Worm (Caenorhabditis elegans) whole organism, L4 larva: ENCODE measurements around the gene algn-7.

Experiments
- F49E8.2 ChIP-seq: sonication (generic microtip); optimal IDR thresholded peaks from 2 replicates; lab custom pipeline; 2016; ENCODE audit warnings: missing compliant biosample characterization, mild to moderate bottlenecking, missing genetic modification characterization, borderline replicate concordance
- R02D3.7 ChIP-seq: fragments of 150-350 bp; sonication (generic microtip); optimal IDR thresholded peaks from 3 replicates; lab custom pipeline; 2014; ENCODE audit warnings: missing biosample characterization, missing genetic modification characterization
- T20F7.1 ChIP-seq: fragments of 200-800 bp; sonication (Bioruptor generic); optimal IDR thresholded peaks from 2 replicates; lab custom pipeline; 2018; ENCODE audit warnings: mild to moderate bottlenecking, missing genetic modification characterization, missing compliant biosample characterization
- Y75B8A.6 ChIP-seq: fragments of 200-800 bp; sonication (Bioruptor generic); IDR thresholded peaks from 2 replicates; pipeline ENCODE4 v1.3.6; 2022; ENCODE audit warnings: missing genetic modification reagents, missing genetic modification characterization, missing compliant biosample characterization
- aha-1 ChIP-seq: fragments of 150-350 bp; peaks from one replicate; lab custom pipeline; 2014; ENCODE audit warnings: missing biosample characterization, missing genetic modification characterization
- ceh-20 ChIP-seq: fragments of 200-800 bp; sonication (Bioruptor generic); IDR thresholded peaks from 2 replicates; pipeline ENCODE4 v1.3.6; 2022; ENCODE audit warnings: missing genetic modification reagents, missing genetic modification characterization, missing compliant biosample characterization
- ceh-28 ChIP-seq: fragments of 150-350 bp; optimal IDR thresholded peaks from 2 replicates; lab custom pipeline; 2014; ENCODE audit warnings: missing biosample characterization, missing genetic modification reagents, missing genetic modification characterization
- ceh-44 ChIP-seq: fragments of 200-800 bp; sonication (Bioruptor generic); IDR thresholded peaks from 2 replicates; pipeline ENCODE4 v1.3.6; 2022; ENCODE audit warnings: missing genetic modification reagents, missing genetic modification characterization, missing compliant biosample characterization
- ceh-62 ChIP-seq: sonication (generic microtip); optimal IDR thresholded peaks from 2 replicates; lab custom pipeline; 2017; ENCODE audit warnings: missing biosample characterization, missing genetic modification characterization
- ceh-82 ChIP-seq: sonication (generic microtip); optimal IDR thresholded peaks from 2 replicates; lab custom pipeline; 2017; ENCODE audit warnings: missing biosample characterization, missing genetic modification characterization
- gei-8 ChIP-seq: fragments of 200-800 bp; sonication (Bioruptor generic); optimal IDR thresholded peaks from 2 replicates; lab custom pipeline; 2018; ENCODE audit warnings: mild to moderate bottlenecking, missing genetic modification characterization, missing compliant biosample characterization
- hmg-1.1 ChIP-seq: fragments of 200-800 bp; sonication (Bioruptor generic); IDR thresholded peaks from 2 replicates; pipeline ENCODE4 v1.3.6; 2022; ENCODE audit warnings: missing genetic modification reagents, missing genetic modification characterization, missing compliant biosample characterization
- jun-1 ChIP-seq: fragments of 150-350 bp; optimal IDR thresholded peaks from 2 replicates; lab custom pipeline; 2014; ENCODE audit warnings: missing biosample characterization, missing genetic modification reagents, missing genetic modification characterization
- lin-13 ChIP-seq: fragments of 150-350 bp; optimal IDR thresholded peaks from 2 replicates; lab custom pipeline; 2014; ENCODE audit warnings: missing biosample characterization, missing genetic modification reagents, missing genetic modification characterization
- lin-15B ChIP-seq: fragments of 150-350 bp; sonication (generic microtip); optimal IDR thresholded peaks from 3 replicates; lab custom pipeline; 2014; ENCODE audit warnings: missing biosample characterization, missing genetic modification characterization
- lsy-2 ChIP-seq, 2 experiments: fragments of 150-350 bp in 1 of 2; sonication (generic microtip) in 1 of 2; optimal IDR thresholded peaks; 2 replicates each; lab custom pipeline; 2014 to 2017; ENCODE audit warnings: missing biosample characterization in 2 of 2, missing genetic modification characterization in 2 of 2
- mdl-1 ChIP-seq, 2 experiments: fragments of 150-350 bp in 1 of 2; sonication (generic microtip) in 1 of 2; optimal IDR thresholded peaks; 2 replicates each; lab custom pipeline; 2014 to 2017; ENCODE audit warnings: missing biosample characterization in 2 of 2, missing genetic modification characterization in 2 of 2
- mes-2 ChIP-seq: sonication (generic microtip); optimal IDR thresholded peaks from 2 replicates; lab custom pipeline; 2016; ENCODE audit warnings: missing genotype, mild to moderate bottlenecking, missing genetic modification characterization, missing compliant biosample characterization; ENCODE audit not compliant: poor library complexity, severe bottlenecking
- mxl-2 ChIP-seq: fragments of 200-800 bp; sonication (Bioruptor generic); conservative IDR thresholded peaks from 2 replicates; pipeline ENCODE4 v1.3.6; 2022; ENCODE audit warnings: missing genetic modification reagents, missing genetic modification characterization, missing compliant biosample characterization
- mxl-3 ChIP-seq: fragments of 200-800 bp; sonication (Bioruptor generic); optimal IDR thresholded peaks from 2 replicates; lab custom pipeline; 2018; ENCODE audit warnings: mild to moderate bottlenecking, missing genetic modification characterization, missing compliant biosample characterization
- sdz-12 ChIP-seq: fragments of 200-800 bp; sonication (Bioruptor generic); optimal IDR thresholded peaks from 2 replicates; lab custom pipeline; 2018; ENCODE audit warnings: mild to moderate bottlenecking, missing genetic modification characterization, missing compliant biosample characterization
- skn-1 ChIP-seq: fragments of 150-350 bp; optimal IDR thresholded peaks from 2 replicates; lab custom pipeline; 2014; ENCODE audit warnings: missing biosample characterization, missing genetic modification characterization
- snpc-4 ChIP-seq: fragments of 150-350 bp; optimal IDR thresholded peaks from 2 replicates; lab custom pipeline; 2014; ENCODE audit warnings: missing biosample characterization, missing genetic modification characterization
- unc-130 ChIP-seq: sonication (generic microtip); optimal IDR thresholded peaks from 2 replicates; lab custom pipeline; 2016; ENCODE audit warnings: missing genetic modification reagents, missing genetic modification characterization, missing compliant biosample characterization
- unc-62 ChIP-seq, 3 experiments: fragments of 150-350 bp in 1 of 3; sonication (generic microtip); optimal IDR thresholded peaks in 2 of 3; peaks in 1 of 3; 1 replicate in 1 of 3; 2 replicates in 2 of 3; lab custom pipeline; 2014 to 2017; ENCODE audit warnings: missing biosample characterization in 3 of 3, missing genetic modification characterization in 3 of 3, missing genetic modification reagents in 3 of 3, missing genotype in 1 of 3
- vab-7 ChIP-seq: fragments of 200-800 bp; sonication (Bioruptor generic); IDR thresholded peaks from 2 replicates; pipeline ENCODE4 v1.3.6; 2022; ENCODE audit warnings: missing genetic modification reagents, missing genetic modification characterization, missing compliant biosample characterization
- zag-1 ChIP-seq: fragments of 150-350 bp; optimal IDR thresholded peaks from 2 replicates; lab custom pipeline; 2014; ENCODE audit warnings: missing biosample characterization, missing genetic modification characterization
- zip-11 ChIP-seq: fragments of 200-800 bp; sonication (Bioruptor generic); IDR thresholded peaks from 2 replicates; pipeline ENCODE4 v1.3.6; 2022; ENCODE audit warnings: missing genetic modification characterization, missing compliant biosample characterization
- zip-2 ChIP-seq: fragments of 150-350 bp; optimal IDR thresholded peaks from 2 replicates; lab custom pipeline; 2014; ENCODE audit warnings: missing biosample characterization, missing genetic modification characterization
- ztf-11 ChIP-seq: fragments of 150-350 bp; optimal IDR thresholded peaks from 2 replicates; lab custom pipeline; 2014; ENCODE audit warnings: missing biosample characterization, missing genetic modification characterization
- ztf-7 ChIP-seq: fragments of 150-350 bp; optimal IDR thresholded peaks from 2 replicates; lab custom pipeline; 2014; ENCODE audit warnings: missing biosample characterization, missing genetic modification characterization

Gene algn-7

ce11 chrV:19922613-19923012 lies 11.5 kb downstream of the algn-7 start, which contains the start of gene Y60A3A.16:
Y60A3A.16 (minus strand) TSS chrV:19922713.
- TF ChIP-seq unc-62 (GFP tag; optimal IDR thresholded peaks at IDR 0.05 in 1 of 2; lab: Kevin White, UChicago) (peak in 1 of 2 experiments; percentile 33), unc-62 (tag; optimal IDR thresholded peaks at IDR 0.05; lab: Kevin White, UChicago) (no peak), skn-1 (tag; lab: Kevin White, UChicago) (no peak), aha-1 (tag; lab: Kevin White, UChicago) (peak; percentile 54), ceh-44 (GFP tag; lab: Robert Waterston, UW) (no peak), ceh-82 (no peak), lin-15B (tag; lab: Kevin White, UChicago) (no peak)

- peak; percentile 41 for TF ChIP-seq F49E8.2 (tag; lab: Kevin White, UChicago)
- no peak for TF ChIP-seq zip-11 (GFP tag; lab: Robert Waterston, UW)
Measured at ce11 chrV:19915973-19916605, 18.0 kb downstream of the algn-7 start, which contains the start of the genes chk-2 and Y60A3A.19. chk-2 (minus strand) TSS chrV:19916023. Y60A3A.19 (plus strand) TSS chrV:19916555.

- TF ChIP-seq ceh-28: peak; percentile 3
Measured at ce11 chrV:19909435-19909834, 24.7 kb downstream of the algn-7 start.

- peak; percentile 49 for TF ChIP-seq mes-2 (tag; lab: Kevin White, UChicago)
- TF ChIP-seq mdl-1 (tag; optimal IDR thresholded peaks at IDR 0.05; lab: Kevin White, UChicago): peak in 1 of 2 experiments; percentile 48
- no peak for TF ChIP-seq mxl-2
- no peak for TF ChIP-seq ztf-7 (tag; lab: Kevin White, UChicago)
- TF ChIP-seq ceh-44 (GFP tag; lab: Robert Waterston, UW): no peak
- TF ChIP-seq R02D3.7 (tag; lab: Kevin White, UChicago): no peak
- no peak for TF ChIP-seq T20F7.1 (GFP tag; lab: Kevin White, UChicago)
- TF ChIP-seq zip-2 (tag; lab: Kevin White, UChicago): no peak
- TF ChIP-seq sdz-12 (GFP tag; lab: Kevin White, UChicago): no peak
- no peak for TF ChIP-seq Y75B8A.6 (GFP tag; lab: Robert Waterston, UW)
- no peak for TF ChIP-seq vab-7
- peak in 1 of 2 experiments; percentile 35 for TF ChIP-seq lsy-2 (tag; optimal IDR thresholded peaks at IDR 0.05; lab: Kevin White, UChicago)
- peak; percentile 35 for TF ChIP-seq mxl-3 (GFP tag; lab: Kevin White, UChicago)
- no peak for TF ChIP-seq ztf-11 (tag; lab: Kevin White, UChicago)
- TF ChIP-seq hmg-1.1: peak; percentile 42; the same call in 1 of the 2 replicates
- no peak for TF ChIP-seq zag-1 (tag; lab: Kevin White, UChicago)
Measured at ce11 chrV:19908854-19909253, 25.3 kb downstream of the algn-7 start.

ce11 chrV:19907365-19907764 lies 26.8 kb downstream of the algn-7 start, which contains the start of gene fars-2:
fars-2 (minus strand) TSS chrV:19907434.
- TF ChIP-seq ceh-28: peak; percentile 79
- TF ChIP-seq mxl-2: no peak
- TF ChIP-seq lin-13 (GFP tag; lab: Kevin White, UChicago): no peak
- no peak for TF ChIP-seq gei-8
- no peak for TF ChIP-seq ceh-20 (GFP tag; lab: Robert Waterston, UW)
- TF ChIP-seq unc-62 (GFP tag; optimal IDR thresholded peaks at IDR 0.05 in 1 of 2; lab: Kevin White, UChicago): no peak
- TF ChIP-seq unc-62 (tag; optimal IDR thresholded peaks at IDR 0.05; lab: Kevin White, UChicago): no peak
- no peak for TF ChIP-seq snpc-4 (tag; lab: Kevin White, UChicago)

ce11 chrV:19905988-19906387 lies 28.1 kb downstream of the algn-7 start:
- no peak for TF ChIP-seq unc-130 (GFP tag; lab: Kevin White, UChicago)
- TF ChIP-seq ceh-62: no peak
- TF ChIP-seq jun-1 (tag; lab: Kevin White, UChicago): no peak
- TF ChIP-seq unc-62 (GFP tag; optimal IDR thresholded peaks at IDR 0.05 in 1 of 2; lab: Kevin White, UChicago): peak in 1 of 2 experiments; percentile 44
- no peak for TF ChIP-seq unc-62 (tag; optimal IDR thresholded peaks at IDR 0.05; lab: Kevin White, UChicago)
- peak; percentile 77 for TF ChIP-seq ceh-28
- no peak for TF ChIP-seq hmg-1.1
